Worm (Caenorhabditis elegans) whole organism, late embryonic: ENCODE data around the gene C36A4.4.

Experiments
- C08G9.2 ChIP-seq: sonication (generic microtip); optimal IDR thresholded peaks from 2 replicates; lab custom pipeline; 2016; ENCODE audit warnings: mild to moderate bottlenecking, missing genetic modification characterization, moderate library complexity, missing compliant biosample characterization
- F13H6.1 ChIP-seq: sonication (generic microtip); optimal IDR thresholded peaks from 2 replicates; lab custom pipeline; 2016; ENCODE audit warnings: missing genetic modification characterization, missing compliant biosample characterization
- K02D7.2 ChIP-seq: sonication (generic microtip); optimal IDR thresholded peaks from 2 replicates; lab custom pipeline; 2017; ENCODE audit warnings: mild to moderate bottlenecking, missing genetic modification characterization, missing compliant biosample characterization
- K09A11.1 ChIP-seq: sonication (generic microtip); optimal IDR thresholded peaks from 2 replicates; lab custom pipeline; 2017; ENCODE audit warnings: antibody characterized with exemption, mild to moderate bottlenecking, missing genetic modification characterization, missing compliant biosample characterization; ENCODE audit not compliant: insufficient read depth
- T23F11.4 ChIP-seq: fragments of 200-800 bp; sonication (Bioruptor generic); optimal IDR thresholded peaks from 2 replicates; lab custom pipeline; 2018; ENCODE audit warnings: mild to moderate bottlenecking, missing genetic modification characterization, missing compliant biosample characterization
- Y22D7AL.16 ChIP-seq: sonication (generic microtip); optimal IDR thresholded peaks from 2 replicates; lab custom pipeline; 2016; ENCODE audit warnings: missing genetic modification characterization, missing compliant biosample characterization
- ahr-1 ChIP-seq: sonication (generic microtip); optimal IDR thresholded peaks from 2 replicates; lab custom pipeline; 2016; ENCODE audit warnings: missing genetic modification characterization, missing compliant biosample characterization
- ama-1 ChIP-seq: fragments of 150-350 bp; optimal IDR thresholded peaks from 2 replicates; lab custom pipeline; 2014
- ceh-14 ChIP-seq: sonication (generic microtip); optimal IDR thresholded peaks from 2 replicates; lab custom pipeline; 2016; ENCODE audit warnings: missing genotype, missing genetic modification characterization, missing compliant biosample characterization
- ceh-18 ChIP-seq: sonication (generic microtip); optimal IDR thresholded peaks from 2 replicates; lab custom pipeline; 2016; ENCODE audit warnings: missing genetic modification characterization, missing compliant biosample characterization
- ceh-2 ChIP-seq: sonication (generic microtip); optimal IDR thresholded peaks from 2 replicates; lab custom pipeline; 2016; ENCODE audit warnings: missing genotype, missing genetic modification characterization, missing compliant biosample characterization
- ceh-22 ChIP-seq: sonication (generic microtip); optimal IDR thresholded peaks from 2 replicates; lab custom pipeline; 2017; ENCODE audit warnings: missing biosample characterization, missing genetic modification characterization
- ceh-24 ChIP-seq: sonication (generic microtip); optimal IDR thresholded peaks from 2 replicates; lab custom pipeline; 2016; ENCODE audit warnings: mild to moderate bottlenecking, missing genetic modification characterization, missing compliant biosample characterization
- ceh-30 ChIP-seq: fragments of 150-350 bp; optimal IDR thresholded peaks from 2 replicates; lab custom pipeline; 2014; ENCODE audit warnings: missing biosample characterization, missing genetic modification characterization
- ceh-31 ChIP-seq: sonication (generic microtip); optimal IDR thresholded peaks from 2 replicates; lab custom pipeline; 2016; ENCODE audit warnings: missing genetic modification characterization, missing compliant biosample characterization
- ceh-34 ChIP-seq: sonication (generic microtip); optimal IDR thresholded peaks from 2 replicates; lab custom pipeline; 2016; ENCODE audit warnings: mild to moderate bottlenecking, missing genetic modification characterization, missing compliant biosample characterization
- ceh-45 ChIP-seq: fragments of 200-800 bp; sonication (Bioruptor generic); IDR thresholded peaks from 2 replicates; pipeline ENCODE4 v1.3.6; 2022; ENCODE audit warnings: missing genetic modification reagents, missing genetic modification characterization, missing compliant biosample characterization
- ceh-48 ChIP-seq: sonication (generic microtip); optimal IDR thresholded peaks from 2 replicates; lab custom pipeline; 2016; ENCODE audit warnings: missing genetic modification characterization, inconsistent platforms, missing compliant biosample characterization
- ceh-6 ChIP-seq: fragments of 200-800 bp; sonication (Bioruptor generic); optimal IDR thresholded peaks from 2 replicates; lab custom pipeline; 2018; ENCODE audit warnings: mild to moderate bottlenecking, missing genetic modification characterization, missing compliant biosample characterization
- ceh-9 ChIP-seq: sonication (generic microtip); optimal IDR thresholded peaks from 2 replicates; lab custom pipeline; 2016; ENCODE audit warnings: mild to moderate bottlenecking, missing genetic modification characterization, inconsistent platforms, missing compliant biosample characterization
- che-1 ChIP-seq: sonication (generic microtip); optimal IDR thresholded peaks from 2 replicates; lab custom pipeline; 2016; ENCODE audit warnings: mild to moderate bottlenecking, missing genetic modification characterization, missing compliant biosample characterization
- ets-4 ChIP-seq: sonication (generic microtip); optimal IDR thresholded peaks from 2 replicates; lab custom pipeline; 2016; ENCODE audit warnings: missing genetic modification characterization, missing compliant biosample characterization
- eyg-1 ChIP-seq: sonication (generic microtip); optimal IDR thresholded peaks from 2 replicates; lab custom pipeline; 2016; ENCODE audit warnings: missing genotype, missing genetic modification characterization, missing compliant biosample characterization
- fkh-10 ChIP-seq: fragments of 150-350 bp; optimal IDR thresholded peaks from 2 replicates; lab custom pipeline; 2014; ENCODE audit warnings: missing biosample characterization, missing genetic modification reagents, missing genetic modification characterization
- fkh-6 ChIP-seq: sonication (generic microtip); optimal IDR thresholded peaks from 2 replicates; lab custom pipeline; 2016; ENCODE audit warnings: missing genetic modification characterization, missing compliant biosample characterization
- gmeb-2 ChIP-seq: sonication (generic microtip); optimal IDR thresholded peaks from 2 replicates; lab custom pipeline; 2016; ENCODE audit warnings: missing genetic modification characterization, inconsistent platforms, missing compliant biosample characterization
- hlh-15 ChIP-seq: sonication (generic microtip); optimal IDR thresholded peaks from 2 replicates; lab custom pipeline; 2016; ENCODE audit warnings: missing genetic modification characterization, missing compliant biosample characterization
- hlh-30 ChIP-seq: sonication (generic microtip); optimal IDR thresholded peaks from 2 replicates; lab custom pipeline; 2017; ENCODE audit warnings: antibody characterized with exemption, missing genetic modification characterization, missing compliant biosample characterization; ENCODE audit not compliant: insufficient read depth
- hlh-6 ChIP-seq: sonication (generic microtip); optimal IDR thresholded peaks from 2 replicates; lab custom pipeline; 2016; ENCODE audit warnings: missing genotype, missing genetic modification characterization, missing compliant biosample characterization
- hlh-8 ChIP-seq: sonication (generic microtip); optimal IDR thresholded peaks from 2 replicates; lab custom pipeline; 2016; ENCODE audit warnings: missing genotype, missing genetic modification characterization, missing compliant biosample characterization
- lim-6 ChIP-seq: sonication (generic microtip); optimal IDR thresholded peaks from 2 replicates; lab custom pipeline; 2016; ENCODE audit warnings: missing genetic modification characterization, missing compliant biosample characterization
- lin-11 ChIP-seq: fragments of 200-800 bp; sonication (Bioruptor generic); optimal IDR thresholded peaks from 2 replicates; lab custom pipeline; 2018; ENCODE audit warnings: mild to moderate bottlenecking, missing genetic modification characterization, missing compliant biosample characterization
- mec-3 ChIP-seq: sonication (generic microtip); optimal IDR thresholded peaks from 2 replicates; lab custom pipeline; 2016; ENCODE audit warnings: borderline replicate concordance, missing genetic modification characterization, missing compliant biosample characterization
- nfya-1 ChIP-seq: sonication (generic microtip); optimal IDR thresholded peaks from 2 replicates; lab custom pipeline; 2017; ENCODE audit warnings: missing genetic modification characterization, mild to moderate bottlenecking, missing compliant biosample characterization, antibody characterized with exemption, moderate library complexity
- nhr-11 ChIP-seq: fragments of 150-350 bp; optimal IDR thresholded peaks from 2 replicates; lab custom pipeline; 2014; ENCODE audit warnings: missing biosample characterization, missing genetic modification characterization
- nhr-232 ChIP-seq: sonication (generic microtip); optimal IDR thresholded peaks from 2 replicates; lab custom pipeline; 2016; ENCODE audit warnings: missing genetic modification characterization, missing compliant biosample characterization
- pag-3 ChIP-seq: sonication (generic microtip); optimal IDR thresholded peaks from 2 replicates; lab custom pipeline; 2016; ENCODE audit warnings: missing compliant biosample characterization, missing genetic modification characterization, borderline replicate concordance
- pha-2 ChIP-seq: sonication (generic microtip); optimal IDR thresholded peaks from 2 replicates; lab custom pipeline; 2017; ENCODE audit warnings: mild to moderate bottlenecking, missing genetic modification characterization, missing compliant biosample characterization
- pha-4 ChIP-seq: fragments of 150-350 bp; optimal IDR thresholded peaks from 2 replicates; lab custom pipeline; 2018; ENCODE audit warnings: missing biosample characterization, missing genetic modification reagents, missing genetic modification characterization
- pqm-1 ChIP-seq: sonication (generic microtip); optimal IDR thresholded peaks from 2 replicates; lab custom pipeline; 2016; ENCODE audit warnings: missing genetic modification characterization, missing compliant biosample characterization
- pros-1 ChIP-seq: fragments of 150-350 bp; optimal IDR thresholded peaks from 2 replicates; lab custom pipeline; 2014; ENCODE audit warnings: missing biosample characterization, missing genetic modification reagents, missing genetic modification characterization
- sox-4 ChIP-seq: sonication (generic microtip); optimal IDR thresholded peaks from 2 replicates; lab custom pipeline; 2017; ENCODE audit warnings: mild to moderate bottlenecking, missing genetic modification characterization, inconsistent platforms, missing compliant biosample characterization
- syd-9 ChIP-seq: sonication (generic microtip); optimal IDR thresholded peaks from 2 replicates; lab custom pipeline; 2016; ENCODE audit warnings: mild to moderate bottlenecking, missing genetic modification characterization, moderate library complexity, missing compliant biosample characterization
- unc-3 ChIP-seq, 2 experiments: fragments of 200-800 bp in 1 of 2; sonication (Bioruptor generic) in 1 of 2; sonication (generic microtip) in 1 of 2; conservative IDR thresholded peaks in 1 of 2; optimal IDR thresholded peaks in 1 of 2; 2 replicates each; pipeline versions ENCODE4 v1.3.6 to Lab custom; 2016 to 2022; ENCODE audit warnings: missing compliant biosample characterization in 2 of 2, missing genetic modification characterization in 2 of 2, missing genetic modification reagents in 1 of 2
- unc-42 ChIP-seq: sonication (generic microtip); optimal IDR thresholded peaks from 2 replicates; lab custom pipeline; 2016; ENCODE audit warnings: missing genotype, missing genetic modification characterization, missing compliant biosample characterization
- zip-5 ChIP-seq: sonication (generic microtip); optimal IDR thresholded peaks from 2 replicates; lab custom pipeline; 2016; ENCODE audit warnings: missing genetic modification characterization, missing compliant biosample characterization
- ztf-16 ChIP-seq: sonication (generic microtip); optimal IDR thresholded peaks from 2 replicates; lab custom pipeline; 2017; ENCODE audit warnings: missing genetic modification characterization, missing compliant biosample characterization

The C36A4.4 gene

DNA sequence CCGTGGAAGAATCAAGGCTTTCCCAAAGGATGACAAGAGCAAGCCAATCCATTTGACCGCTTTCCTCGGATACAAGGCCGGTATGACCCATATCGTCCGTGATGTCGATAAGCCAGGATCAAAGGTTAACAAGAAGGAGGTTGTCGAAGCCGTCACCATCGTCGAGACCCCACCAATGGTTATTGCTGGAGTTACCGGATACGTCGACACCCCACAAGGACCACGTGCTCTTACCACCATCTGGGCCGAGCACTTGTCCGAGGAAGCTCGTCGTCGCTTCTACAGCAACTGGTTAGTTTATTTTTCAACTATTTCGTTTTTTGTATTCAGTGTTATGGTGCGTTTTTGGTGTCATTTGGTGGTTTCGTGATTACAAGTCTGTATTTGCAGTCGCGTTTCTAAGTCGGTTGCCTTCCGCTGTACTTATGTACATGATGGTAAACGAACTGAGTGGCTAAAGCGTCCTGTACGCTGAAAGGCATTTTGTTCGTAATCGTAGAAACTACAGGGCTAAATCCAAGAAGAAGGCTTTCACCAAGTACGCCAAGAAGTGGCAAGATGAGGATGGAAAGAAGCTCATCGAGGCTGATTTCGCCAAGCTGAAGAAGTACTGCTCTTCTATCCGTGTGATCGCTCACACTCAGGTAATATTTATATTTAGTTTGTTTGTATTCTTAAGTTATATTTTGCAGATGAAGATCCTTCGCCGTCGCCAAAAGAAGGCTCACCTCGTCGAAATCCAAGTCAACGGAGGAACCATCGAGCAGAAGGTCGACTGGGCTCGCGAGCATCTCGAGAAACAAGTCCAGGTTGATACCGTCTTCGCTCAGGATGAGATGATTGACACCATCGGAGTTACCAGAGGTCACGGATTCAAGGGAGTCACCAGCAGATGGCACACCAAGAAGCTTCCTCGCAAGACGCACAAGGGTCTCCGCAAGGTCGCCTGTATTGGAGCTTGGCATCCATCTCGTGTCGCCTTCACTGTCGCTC, 24.8 kb upstream of the C36A4.4 start:
- no peak for TF ChIP-seq ceh-22 (tag; lab: Kevin White, UChicago)
- no peak for TF ChIP-seq T23F11.4 (GFP tag; lab: Kevin White, UChicago)
- no peak for TF ChIP-seq ceh-9 (tag; lab: Kevin White, UChicago)
- no peak for TF ChIP-seq ceh-30 (tag; lab: Kevin White, UChicago)

DNA sequence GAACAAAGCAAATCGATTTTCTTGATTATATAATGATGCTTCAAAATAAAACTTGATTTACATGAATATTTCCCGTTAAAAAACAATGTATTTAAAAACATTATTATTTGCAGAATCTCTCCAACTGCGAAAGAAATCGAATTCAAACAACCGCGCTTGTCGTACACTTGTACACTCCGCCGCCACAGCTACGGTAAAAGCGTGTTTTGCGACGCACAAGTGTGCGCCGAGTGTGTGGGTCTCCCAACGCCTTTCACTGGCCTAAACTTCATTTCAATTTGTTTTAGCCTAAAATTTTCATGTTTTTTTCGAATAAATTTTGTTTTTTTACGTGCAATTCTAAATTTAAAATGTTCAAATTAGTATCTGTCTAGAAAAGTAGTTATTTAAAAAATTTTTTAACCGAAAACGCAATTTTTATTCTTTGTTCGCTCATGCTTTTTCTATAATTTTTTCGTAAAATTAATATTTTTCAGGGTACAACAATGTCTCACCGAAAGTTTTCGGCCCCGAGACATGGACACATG, 24.0 kb upstream of the C36A4.4 start, which contains the start of gene rpl-3:
Gene rpl-3 (plus strand): TSS at position 477 of the 527 bp plus-strand sequence.
- TF ChIP-seq syd-9 (tag; lab: Kevin White, UChicago) (peak; percentile 98), pag-3 (tag; lab: Kevin White, UChicago) (peak; percentile 90), fkh-10 (peak; percentile 96), Y22D7AL.16 (tag; lab: Kevin White, UChicago) (peak; percentile 97), pha-4 (tag; lab: Kevin White, UChicago) (no peak), F13H6.1 (tag; lab: Kevin White, UChicago) (peak; percentile 97), gmeb-2 (tag; lab: Kevin White, UChicago) (peak; percentile 96), ahr-1 (peak; percentile 94), hlh-6 (peak; percentile 88), ztf-16 (tag; lab: Kevin White, UChicago) (peak; percentile 99), che-1 (tag; lab: Kevin White, UChicago) (peak; percentile 81), hlh-30 (tag; lab: Kevin White, UChicago) (peak; percentile 88), ceh-45 (peak; percentile 90), fkh-6 (tag; lab: Kevin White, UChicago) (peak; percentile 81), T23F11.4 (GFP tag; lab: Kevin White, UChicago) (peak; percentile 98), pros-1 (tag; lab: Kevin White, UChicago) (peak; percentile 97), nhr-11 (tag; lab: Kevin White, UChicago) (peak; percentile 96), hlh-15 (tag; lab: Kevin White, UChicago) (peak; percentile 81), ceh-6 (GFP tag; lab: Kevin White, UChicago) (peak; percentile 87), mec-3 (tag; lab: Kevin White, UChicago) (no peak), ets-4 (tag; lab: Kevin White, UChicago) (peak; percentile 99), K02D7.2 (tag; lab: Kevin White, UChicago) (peak; percentile 96), lim-6 (tag; lab: Kevin White, UChicago) (peak; percentile 95), nfya-1 (tag; lab: Kevin White, UChicago) (peak; percentile 100), unc-42 (tag; lab: Kevin White, UChicago) (peak; percentile 100), ceh-24 (tag; lab: Kevin White, UChicago) (peak; percentile 95), pqm-1 (peak; percentile 97), eyg-1 (tag; lab: Kevin White, UChicago) (peak; percentile 91), ceh-48 (tag; lab: Kevin White, UChicago) (peak; percentile 96), sox-4 (peak; percentile 96), lin-11 (tag; lab: Kevin White, UChicago) (peak; percentile 74), ceh-31 (peak; percentile 99), C08G9.2 (tag; lab: Kevin White, UChicago) (peak; percentile 86), ceh-2 (tag; lab: Kevin White, UChicago) (peak; percentile 94), nhr-232 (tag; lab: Kevin White, UChicago) (peak; percentile 38), hlh-8 (tag; lab: Kevin White, UChicago) (peak; percentile 96), K09A11.1 (tag; lab: Kevin White, UChicago) (peak; percentile 96), zip-5 (tag; lab: Kevin White, UChicago) (peak; percentile 63), ceh-14 (tag; lab: Kevin White, UChicago) (peak; percentile 99), ceh-34 (tag; lab: Kevin White, UChicago) (peak; percentile 100), unc-3 (GFP tag; conservative IDR thresholded peaks at IDR 0.05; lab: Robert Waterston, UW) (peak; percentile 95), unc-3 (tag; optimal IDR thresholded peaks at IDR 0.05; lab: Kevin White, UChicago) (peak; percentile 98), ceh-18 (tag; lab: Kevin White, UChicago) (peak; percentile 100), pha-2 (peak; percentile 90), ama-1 (no peak), ceh-30 (tag; lab: Kevin White, UChicago) (peak; percentile 98)
